Worm (Caenorhabditis elegans) whole organism, mixed stage, embryonic: ENCODE data around the gene odr-2.

Experiments used
- blmp-1 ChIP-seq: fragments of 150-350 bp; optimal IDR thresholded peaks from 2 replicates; lab custom pipeline; 2014; ENCODE audit warnings: missing biosample characterization, missing genetic modification characterization
- ceh-39 ChIP-seq: fragments of 150-350 bp; optimal IDR thresholded peaks from 2 replicates; lab custom pipeline; 2014; ENCODE audit warnings: missing biosample characterization, missing genetic modification characterization
- lin-13 ChIP-seq: fragments of 150-350 bp; optimal IDR thresholded peaks from 2 replicates; lab custom pipeline; 2014; ENCODE audit warnings: missing biosample characterization, missing genetic modification characterization
- pha-4 ChIP-seq: fragments of 150-350 bp; optimal IDR thresholded peaks from 2 replicates; lab custom pipeline; 2018; ENCODE audit warnings: missing biosample characterization, missing genetic modification reagents, missing genetic modification characterization

ce11 chrV:7085518-7086104 lies 17.7 kb upstream of the odr-2 start, which contains the start of gene VC5.2:
- TF ChIP-seq blmp-1 (tag; lab: Kevin White, UChicago): no peak
- no peak for TF ChIP-seq ceh-39 (tag; lab: Kevin White, UChicago)
- no peak for TF ChIP-seq lin-13 (tag; lab: Kevin White, UChicago)
- TF ChIP-seq pha-4 (tag; lab: Kevin White, UChicago): no peak
